Fruit fly (Drosophila melanogaster) whole organism, embryonic: ENCODE results near the gene can.
A peak's percentile ranks its signal among the peaks of the same experiment; 100 is the strongest.

Source experiments
- ATbp ChIP-seq: fragments of 200-800 bp; sonication (Bioruptor generic); optimal IDR thresholded peaks from 2 replicates; lab custom pipeline; 2017; ENCODE audit warnings: missing biosample characterization, mild to moderate bottlenecking, missing genetic modification characterization, missing genetic modification reagents
- Antp ChIP-seq: fragments of 200-800 bp; sonication (Bioruptor generic); optimal IDR thresholded peaks from 3 replicates; lab custom pipeline; 2016; ENCODE audit warnings: missing biosample characterization, missing genetic modification characterization
- Asciz ChIP-seq: fragments of 200-800 bp; sonication (Bioruptor generic); optimal IDR thresholded peaks from 2 replicates; lab custom pipeline; 2017; ENCODE audit warnings: missing biosample characterization, mild to moderate bottlenecking, missing genetic modification characterization, missing genetic modification reagents
- Atf-2 ChIP-seq: fragments of 200-800 bp; sonication (Bioruptor generic); optimal IDR thresholded peaks from 2 replicates; lab custom pipeline; 2016; ENCODE audit warnings: missing biosample characterization, missing genetic modification characterization
- BtbVII ChIP-seq: fragments of 200-800 bp; sonication (Bioruptor generic); optimal IDR thresholded peaks from 3 replicates; lab custom pipeline; 2017; ENCODE audit warnings: missing biosample characterization, mild to moderate bottlenecking, missing genetic modification characterization
- CG10209 ChIP-seq: fragments of 200-800 bp; sonication (Bioruptor generic); optimal IDR thresholded peaks from 3 replicates; lab custom pipeline; 2017; ENCODE audit warnings: missing biosample characterization, mild to moderate bottlenecking, missing genetic modification characterization, missing genetic modification reagents
- CG10979 ChIP-seq: fragments of 200-800 bp; sonication (Bioruptor generic); optimal IDR thresholded peaks from 2 replicates; lab custom pipeline; 2018; ENCODE audit warnings: missing biosample characterization, mild to moderate bottlenecking, missing genetic modification characterization, moderate library complexity
- CG11093 ChIP-seq: fragments of 200-800 bp; sonication (Bioruptor generic); IDR thresholded peaks from 3 replicates; pipeline ENCODE4 v1.3.6; 2022; ENCODE audit warnings: missing biosample characterization, missing genetic modification characterization
- CG12769 ChIP-seq: fragments of 200-800 bp; sonication (Bioruptor generic); optimal IDR thresholded peaks from 2 replicates; lab custom pipeline; 2019; ENCODE audit warnings: missing biosample characterization, mild to moderate bottlenecking, missing genetic modification characterization, moderate library complexity
- CG13424 ChIP-seq: fragments of 200-800 bp; sonication (Bioruptor generic); optimal IDR thresholded peaks from 2 replicates; lab custom pipeline; 2019; ENCODE audit warnings: missing biosample characterization, mild to moderate bottlenecking, missing genetic modification characterization, moderate library complexity
- CG15269 ChIP-seq: fragments of 200-800 bp; sonication (Bioruptor generic); optimal IDR thresholded peaks from 2 replicates; lab custom pipeline; 2018; ENCODE audit warnings: missing biosample characterization, mild to moderate bottlenecking, missing genetic modification characterization, moderate library complexity
- CG31441 ChIP-seq: fragments of 200-800 bp; sonication (Bioruptor generic); IDR thresholded peaks from 2 replicates; pipeline ENCODE4 v1.3.6; 2022; ENCODE audit warnings: missing biosample characterization, missing genetic modification characterization
- CG4328 ChIP-seq: fragments of 200-800 bp; sonication (Bioruptor generic); optimal IDR thresholded peaks from 3 replicates; lab custom pipeline; 2017; ENCODE audit warnings: missing biosample characterization, missing genetic modification reagents, missing genetic modification characterization
- CG5245 ChIP-seq: fragments of 200-800 bp; sonication (Bioruptor generic); optimal IDR thresholded peaks from 3 replicates; lab custom pipeline; 2016; ENCODE audit warnings: missing biosample characterization, missing genetic modification characterization
- CG7271 ChIP-seq: fragments of 200-800 bp; sonication (Bioruptor generic); optimal IDR thresholded peaks from 2 replicates; lab custom pipeline; 2018; ENCODE audit warnings: missing biosample characterization, mild to moderate bottlenecking, missing genetic modification characterization, moderate library complexity
- CG8290 ChIP-seq, 3 experiments: fragments of 200-800 bp; sonication (Bioruptor generic); optimal IDR thresholded peaks; 2 replicates each; lab custom pipeline; 2016 to 2019; ENCODE audit warnings: missing biosample characterization in 3 of 3, missing genetic modification characterization in 3 of 3, mild to moderate bottlenecking in 2 of 3, moderate library complexity in 1 of 3
- CG8478 ChIP-seq: fragments of >200 bp; optimal IDR thresholded peaks from 2 replicates; lab custom pipeline; 2018
- CG9797 ChIP-seq: fragments of 200-800 bp; sonication (Bioruptor generic); optimal IDR thresholded peaks from 3 replicates; lab custom pipeline; 2018; ENCODE audit warnings: missing biosample characterization, mild to moderate bottlenecking, missing genetic modification characterization
- Camta ChIP-seq: fragments of 200-800 bp; sonication (Bioruptor generic); optimal IDR thresholded peaks from 2 replicates; lab custom pipeline; 2016; ENCODE audit warnings: missing biosample characterization, missing genetic modification characterization
- D ChIP-seq, 2 experiments: fragments of 200-800 bp in 1 of 2; fragments of >200 bp in 1 of 2; sonication (Bioruptor generic) in 1 of 2; optimal IDR thresholded peaks; 2 replicates in 1 of 2; 3 replicates in 1 of 2; lab custom pipeline; 2017; ENCODE audit warnings: mild to moderate bottlenecking in 1 of 2, missing biosample characterization in 1 of 2, missing genetic modification characterization in 1 of 2, missing genetic modification reagents in 1 of 2
- Dll ChIP-seq: fragments of 200-800 bp; sonication (Bioruptor generic); IDR thresholded peaks from 4 replicates; pipeline ENCODE4 v1.3.6; 2022; ENCODE audit warnings: missing biosample characterization, missing genetic modification characterization; ENCODE audit not compliant: partially characterized antibody
- Eip74EF ChIP-seq, 2 experiments: fragments of 200-800 bp in 1 of 2; fragments of >200 bp in 1 of 2; sonication (Bioruptor generic) in 1 of 2; optimal IDR thresholded peaks; 2 replicates each; lab custom pipeline; 2017 to 2019; ENCODE audit warnings: missing biosample characterization in 2 of 2, missing genetic modification characterization in 2 of 2, mild to moderate bottlenecking in 1 of 2, moderate library complexity in 1 of 2
- Fer3 ChIP-seq: fragments of 200-800 bp; sonication (Bioruptor generic); optimal IDR thresholded peaks from 2 replicates; lab custom pipeline; 2018; ENCODE audit warnings: missing biosample characterization, mild to moderate bottlenecking, missing genetic modification characterization, moderate library complexity
- HLHmδ ChIP-seq: fragments of 200-800 bp; sonication (Bioruptor generic); optimal IDR thresholded peaks from 2 replicates; lab custom pipeline; 2018; ENCODE audit warnings: missing biosample characterization, mild to moderate bottlenecking, missing genetic modification characterization, moderate library complexity
- Hr39 ChIP-seq: fragments of >200 bp; optimal IDR thresholded peaks from 2 replicates; lab custom pipeline; 2017
- MESR4 ChIP-seq: fragments of 200-800 bp; sonication (Bioruptor generic); optimal IDR thresholded peaks from 2 replicates; lab custom pipeline; 2018; ENCODE audit warnings: missing biosample characterization, mild to moderate bottlenecking, missing genetic modification characterization, moderate library complexity
- Mes4 ChIP-seq: fragments of 200-800 bp; sonication (Bioruptor generic); optimal IDR thresholded peaks from 2 replicates; lab custom pipeline; 2016; ENCODE audit warnings: missing biosample characterization, missing genetic modification characterization
- NK7.1 ChIP-seq: fragments of 200-800 bp; sonication (Bioruptor generic); optimal IDR thresholded peaks from 3 replicates; lab custom pipeline; 2016; ENCODE audit warnings: missing biosample characterization, missing genetic modification characterization
- NfI ChIP-seq: fragments of 200-800 bp; sonication (Bioruptor generic); optimal IDR thresholded peaks from 3 replicates; lab custom pipeline; 2018; ENCODE audit warnings: missing biosample characterization, mild to moderate bottlenecking, missing genetic modification characterization, moderate library complexity
- Optix ChIP-seq: fragments of 200-800 bp; sonication (Bioruptor generic); IDR thresholded peaks from 3 replicates; pipeline ENCODE4 v1.3.6; 2022; ENCODE audit warnings: missing biosample characterization, missing genetic modification characterization
- Sox102F ChIP-seq: fragments of 200-800 bp; sonication (Bioruptor generic); optimal IDR thresholded peaks from 2 replicates; lab custom pipeline; 2018; ENCODE audit warnings: missing biosample characterization, mild to moderate bottlenecking, missing genetic modification characterization, moderate library complexity
- YL-1 ChIP-seq: fragments of 200-800 bp; sonication (Bioruptor generic); optimal IDR thresholded peaks from 3 replicates; lab custom pipeline; 2017; ENCODE audit warnings: missing biosample characterization, mild to moderate bottlenecking, missing genetic modification characterization
- bbx ChIP-seq: fragments of 200-800 bp; sonication (Bioruptor generic); IDR thresholded peaks from 2 replicates; pipeline ENCODE4 v1.3.6; 2022; ENCODE audit warnings: missing biosample characterization, missing genetic modification characterization; ENCODE audit not compliant: partially characterized antibody
- br ChIP-seq: fragments of >200 bp; optimal IDR thresholded peaks from 2 replicates; lab custom pipeline; 2017
- btn ChIP-seq: fragments of 200-800 bp; sonication (Bioruptor generic); optimal IDR thresholded peaks from 2 replicates; lab custom pipeline; 2016; ENCODE audit warnings: missing biosample characterization, missing genetic modification characterization
- cad ChIP-seq: fragments of >200 bp; optimal IDR thresholded peaks from 2 replicates; lab custom pipeline; 2017; ENCODE audit warnings: missing biosample characterization, missing genetic modification characterization
- croc ChIP-seq: fragments of 200-800 bp; sonication (Bioruptor generic); conservative IDR thresholded peaks from 3 replicates; pipeline ENCODE4 v1.3.6; 2022; ENCODE audit warnings: missing biosample characterization, missing genetic modification characterization
- fd3F ChIP-seq: fragments of 200-800 bp; sonication (Bioruptor generic); optimal IDR thresholded peaks from 2 replicates; lab custom pipeline; 2018; ENCODE audit warnings: missing biosample characterization, mild to moderate bottlenecking, missing genetic modification characterization, moderate library complexity
- grn ChIP-seq: fragments of 200-800 bp; sonication (Bioruptor generic); optimal IDR thresholded peaks from 3 replicates; lab custom pipeline; 2017; ENCODE audit warnings: missing biosample characterization, missing genetic modification characterization
- h ChIP-seq: fragments of >200 bp; optimal IDR thresholded peaks from 2 replicates; lab custom pipeline; 2017
- maf-S ChIP-seq: fragments of 200-800 bp; sonication (Bioruptor generic); optimal IDR thresholded peaks from 2 replicates; lab custom pipeline; 2016; ENCODE audit warnings: missing biosample characterization, missing genetic modification characterization
- oc ChIP-seq: fragments of 200-800 bp; sonication (Bioruptor generic); optimal IDR thresholded peaks from 2 replicates; lab custom pipeline; 2018; ENCODE audit warnings: missing biosample characterization, mild to moderate bottlenecking, missing genetic modification characterization, moderate library complexity
- peb ChIP-seq: fragments of 200-800 bp; sonication (Bioruptor generic); IDR thresholded peaks from 2 replicates; pipeline ENCODE4 v1.3.6; 2022; ENCODE audit warnings: missing biosample characterization, missing genetic modification characterization
- pros ChIP-seq: fragments of 200-800 bp; sonication (Bioruptor generic); optimal IDR thresholded peaks from 3 replicates; lab custom pipeline; 2019; ENCODE audit warnings: missing biosample characterization, mild to moderate bottlenecking, missing genetic modification characterization, moderate library complexity
- schlank ChIP-seq: fragments of 200-800 bp; sonication (Bioruptor generic); optimal IDR thresholded peaks from 2 replicates; lab custom pipeline; 2018; ENCODE audit warnings: missing biosample characterization, mild to moderate bottlenecking, missing genetic modification characterization
- sisA ChIP-seq: fragments of 200-800 bp; sonication (Bioruptor generic); IDR thresholded peaks from 2 replicates; pipeline ENCODE4 v1.3.6; 2022; ENCODE audit warnings: missing biosample characterization, missing genetic modification characterization
- stc ChIP-seq: fragments of 200-800 bp; sonication (Bioruptor generic); IDR thresholded peaks from 2 replicates; pipeline ENCODE4 v1.3.6; 2022; ENCODE audit warnings: missing biosample characterization, missing genetic modification characterization
- trem ChIP-seq: fragments of 200-800 bp; optimal IDR thresholded peaks from 3 replicates; lab custom pipeline; 2019; ENCODE audit warnings: missing biosample characterization, mild to moderate bottlenecking, missing genetic modification characterization, moderate library complexity

Gene can

DNA sequence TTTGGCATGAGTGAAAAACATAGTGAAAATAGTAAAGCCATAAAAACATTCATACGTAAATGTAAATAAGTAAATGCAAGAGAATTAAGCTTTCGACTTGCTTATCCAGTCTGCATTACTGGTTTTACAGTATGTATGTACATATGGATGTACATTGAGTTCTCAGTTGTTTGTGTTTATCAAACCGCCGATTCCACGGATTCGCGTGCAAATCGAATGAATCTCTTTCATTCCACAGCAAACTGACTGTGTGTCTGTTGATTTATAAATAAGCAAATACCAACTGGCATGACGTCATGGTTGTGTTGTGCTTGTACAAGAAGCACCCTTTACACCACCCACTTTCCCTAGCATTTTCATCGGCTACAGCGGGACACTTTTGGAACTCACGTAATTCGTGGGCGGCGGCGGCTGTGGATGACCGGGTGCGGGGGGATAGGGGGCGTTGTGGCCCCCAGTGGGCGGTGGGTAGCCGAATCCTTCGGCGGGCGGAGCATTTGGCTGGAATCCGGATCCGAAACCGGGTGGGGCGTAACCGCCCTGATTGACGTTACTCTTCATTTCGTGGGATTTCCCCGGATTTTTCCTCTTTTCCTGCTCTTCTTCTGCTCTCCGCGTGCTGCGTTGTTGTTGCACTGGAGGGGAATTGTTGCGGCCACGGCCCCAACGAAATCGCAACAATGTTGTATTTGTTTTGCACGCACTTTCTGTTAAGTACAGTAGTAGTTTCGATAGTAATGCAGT, 42.3 kb downstream of the can start (continued):
- TF ChIP-seq CG10209 (no peak), HLHmδ (GFP tag; lab: Kevin White, UChicago) (no peak), stc (GFP tag; lab: Robert Waterston, UW) (no peak), CG12769 (tag; lab: Kevin White, UChicago) (peak; percentile 2), Hr39 (lab: Kevin White, UChicago) (peak; percentile 39), croc (GFP tag; lab: Robert Waterston, UW) (no peak), CG10979 (tag; lab: Kevin White, UChicago) (no peak), YL-1 (GFP tag; lab: Kevin White, UChicago) (peak; percentile 13), Mes4 (GFP tag; lab: Kevin White, UChicago) (no peak), Eip74EF (GFP tag; optimal IDR thresholded peaks at IDR 0.05; lab: Kevin White, UChicago) (no peak), Antp (GFP tag; lab: Kevin White, UChicago) (no peak), trem (tag; lab: Kevin White, UChicago) (no peak), CG8290 (GFP tag; optimal IDR thresholded peaks at IDR 0.05; lab: Kevin White, UChicago) (no peak), CG8290 (tag; optimal IDR thresholded peaks at IDR 0.05; lab: Kevin White, UChicago) (peak in 1 of 2 experiments; percentile 9), Dll (GFP tag; lab: Robert Waterston, UW) (0 out of 4 replicates have a peak, but pooled peaks have one; percentile 40), CG5245 (GFP tag; lab: Kevin White, UChicago) (no peak), NfI (GFP tag; lab: Kevin White, UChicago) (no peak), CG4328 (GFP tag; lab: Kevin White, UChicago) (no peak), MESR4 (GFP tag; lab: Kevin White, UChicago) (peak; percentile 35)

DNA sequence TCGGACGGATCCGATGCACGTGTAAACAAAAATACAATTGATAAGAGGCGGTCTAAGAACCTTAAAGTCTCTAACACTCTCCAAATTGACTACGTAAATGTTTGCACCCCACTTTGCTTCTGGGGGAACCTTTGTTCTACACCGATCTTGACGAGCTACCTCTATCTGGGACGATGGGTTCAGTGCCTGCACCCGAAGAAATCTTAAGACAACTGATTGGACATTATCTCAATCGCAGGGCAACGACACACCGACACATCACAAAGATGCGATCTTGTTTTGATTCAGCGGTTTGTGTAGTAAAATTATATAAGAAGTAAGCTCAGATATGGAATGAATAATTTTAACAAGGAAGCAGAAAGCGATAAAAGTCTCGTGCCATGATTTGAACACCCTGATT, 43.5 kb downstream of the can start:
- TF ChIP-seq grn (GFP tag; lab: Kevin White, UChicago), result peak; percentile 17
- TF ChIP-seq CG8478 (lab: Kevin White, UChicago), result no peak
- no peak for TF ChIP-seq h (lab: Kevin White, UChicago)
- TF ChIP-seq btn (GFP tag; lab: Kevin White, UChicago), result no peak
- TF ChIP-seq schlank (tag; lab: Kevin White, UChicago), result no peak
- TF ChIP-seq CG31441 (GFP tag; lab: Robert Waterston, UW), result no peak
- no peak for TF ChIP-seq Sox102F
- TF ChIP-seq pros, result no peak
- TF ChIP-seq CG15269 (tag; lab: Kevin White, UChicago), result no peak
- TF ChIP-seq oc (tag; lab: Kevin White, UChicago), result no peak
- TF ChIP-seq BtbVII (GFP tag; lab: Kevin White, UChicago), result no peak
- no peak for TF ChIP-seq CG9797
- peak; percentile 6 for TF ChIP-seq ATbp (GFP tag; lab: Kevin White, UChicago)
- peak; percentile 8 for TF ChIP-seq Asciz (GFP tag; lab: Kevin White, UChicago)
- no peak for TF ChIP-seq Camta

DNA sequence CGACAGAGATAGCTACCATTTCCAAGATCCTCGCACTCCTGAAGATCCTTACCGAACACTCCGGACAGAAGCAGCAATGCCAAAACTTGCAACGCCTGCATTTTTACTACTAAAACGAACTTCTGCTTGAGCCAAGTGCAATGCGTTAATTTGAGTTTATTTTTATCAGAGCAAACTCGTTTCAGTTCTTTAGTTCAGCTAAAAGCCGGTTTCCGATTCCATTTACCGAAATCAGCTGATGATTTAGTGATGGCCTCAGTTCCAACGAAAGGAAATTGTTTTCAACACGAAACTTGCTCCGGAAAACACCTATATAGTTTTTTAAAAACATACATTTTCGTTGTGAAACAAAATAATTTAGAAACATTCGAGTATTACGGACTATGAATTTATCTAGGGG, 46.8 kb downstream of the can start, which contains the start of gene CG32055:
TSS of gene CG32055 (minus strand) at position 101 of the 400 bp plus-strand sequence.
- TF ChIP-seq CG13424 (tag; lab: Kevin White, UChicago), result no peak
- TF ChIP-seq cad (GFP tag; lab: Kevin White, UChicago), result no peak
- no peak for TF ChIP-seq Fer3 (tag; lab: Kevin White, UChicago)
- TF ChIP-seq Optix (GFP tag; lab: Robert Waterston, UW), result no peak
- no peak for TF ChIP-seq sisA (GFP tag; lab: Robert Waterston, UW)
- TF ChIP-seq D (optimal IDR thresholded peaks at IDR 0.05; lab: Kevin White, UChicago), result no peak
- no peak for TF ChIP-seq D (GFP tag; optimal IDR thresholded peaks at IDR 0.05; lab: Kevin White, UChicago)
- TF ChIP-seq bbx (GFP tag; lab: Robert Waterston, UW), result no peak
- no peak for TF ChIP-seq br
- TF ChIP-seq peb (GFP tag; lab: Robert Waterston, UW), result no peak
- TF ChIP-seq Atf-2, result no peak
- TF ChIP-seq NK7.1 (GFP tag; lab: Kevin White, UChicago), result no peak
- no peak for TF ChIP-seq maf-S (GFP tag; lab: Kevin White, UChicago)
- no peak for TF ChIP-seq CG7271
- no peak for TF ChIP-seq fd3F
- no peak for TF ChIP-seq CG11093
